Worm (Caenorhabditis elegans) whole organism, midembryonic: ENCODE measurements around the gene H04D03.4.

ENCODE experiments used
- T22C8.4 ChIP-seq: fragments of 200-800 bp; sonication (Bioruptor generic); IDR thresholded peaks from 2 replicates; pipeline ENCODE4 v1.3.6; 2022; ENCODE audit warnings: missing genetic modification characterization, missing compliant biosample characterization
- cog-1 ChIP-seq: sonication (generic microtip); optimal IDR thresholded peaks from 2 replicates; lab custom pipeline; 2016; ENCODE audit warnings: missing genetic modification characterization, missing compliant biosample characterization
- flt-1 ChIP-seq: fragments of 200-800 bp; sonication (Bioruptor generic); IDR thresholded peaks from 2 replicates; pipeline ENCODE4 v1.3.6; 2022; ENCODE audit warnings: missing genetic modification characterization, missing compliant biosample characterization
- klf-2 ChIP-seq: fragments of 200-800 bp; sonication (Bioruptor generic); conservative IDR thresholded peaks from 2 replicates; pipeline ENCODE4 v1.3.6; 2022; ENCODE audit warnings: missing genetic modification reagents, missing genetic modification characterization, missing compliant biosample characterization
- med-1 ChIP-seq: sonication (generic microtip); optimal IDR thresholded peaks from 2 replicates; lab custom pipeline; 2017; ENCODE audit warnings: missing genetic modification characterization, mild to moderate bottlenecking, missing compliant biosample characterization, antibody characterized with exemption, missing genetic modification reagents; ENCODE audit not compliant: insufficient read depth
- ref-1 ChIP-seq: fragments of 200-800 bp; sonication (Bioruptor generic); conservative IDR thresholded peaks from 2 replicates; pipeline ENCODE4 v1.3.6; 2022; ENCODE audit warnings: missing genetic modification reagents, missing genetic modification characterization, missing compliant biosample characterization
- tab-1 ChIP-seq: fragments of 200-800 bp; sonication (Bioruptor generic); IDR thresholded peaks from 2 replicates; pipeline ENCODE4 v1.3.6; 2022; ENCODE audit warnings: missing genetic modification characterization, missing compliant biosample characterization
- ztf-23 ChIP-seq: fragments of 200-800 bp; sonication (Bioruptor generic); IDR thresholded peaks from 2 replicates; pipeline ENCODE4 v1.3.6; 2022; ENCODE audit warnings: missing genetic modification reagents, missing genetic modification characterization, missing compliant biosample characterization

DNA sequence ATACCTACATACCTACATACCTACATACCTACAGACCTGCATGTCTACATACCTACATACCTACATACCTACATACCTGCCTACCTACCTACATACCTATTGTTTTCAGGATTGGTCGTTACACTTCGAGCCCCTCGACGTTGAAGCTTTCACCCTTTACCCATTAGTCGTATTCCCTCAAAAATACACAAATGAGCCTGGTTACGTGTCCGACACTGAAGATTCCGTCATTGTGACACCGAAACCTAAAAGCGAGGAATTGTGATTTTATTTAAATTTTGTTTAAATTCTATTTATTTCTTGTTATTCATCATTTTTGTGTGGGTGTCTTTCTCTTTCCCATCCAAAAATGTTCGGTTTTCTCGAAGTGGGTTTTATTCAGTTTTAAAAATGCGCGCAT, 28.3 kb upstream of the H04D03.4 start, which contains the start of gene D2045.7:
- no peak for TF ChIP-seq ztf-23 (GFP tag; lab: Robert Waterston, UW)
- TF ChIP-seq flt-1 (GFP tag; lab: Robert Waterston, UW): no peak
- TF ChIP-seq med-1 (GFP tag; lab: Kevin White, UChicago): no peak
- no peak for TF ChIP-seq klf-2 (GFP tag; lab: Robert Waterston, UW)
- TF ChIP-seq T22C8.4 (GFP tag; lab: Robert Waterston, UW): no peak
- no peak for TF ChIP-seq ref-1 (GFP tag; lab: Robert Waterston, UW)
- no peak for TF ChIP-seq tab-1 (GFP tag; lab: Robert Waterston, UW)
- no peak for TF ChIP-seq cog-1
